Worm (Caenorhabditis elegans) whole organism, L4/young adult: ENCODE results near the gene npr-12.
A peak's percentile ranks its signal among the peaks of the same experiment; 100 is the strongest.

ENCODE experiments used
- W03F9.2 ChIP-seq: fragments of 150-350 bp; optimal IDR thresholded peaks from 2 replicates; lab custom pipeline; 2014; ENCODE audit warnings: missing biosample characterization, missing genetic modification characterization
- dao-5 ChIP-seq: sonication (generic microtip); optimal IDR thresholded peaks from 2 replicates; lab custom pipeline; 2016; ENCODE audit warnings: missing genotype, missing genetic modification characterization, moderate library complexity, missing compliant biosample characterization
- him-1 ChIP-seq: sonication (generic microtip); optimal IDR thresholded peaks from 2 replicates; lab custom pipeline; 2016; ENCODE audit warnings: missing genotype, missing genetic modification reagents, missing genetic modification characterization, missing compliant biosample characterization

Gene npr-12

ce11 chrIV:6909863-6910733 lies 27.4 kb downstream of the npr-12 start, which contains the start of the genes rpn-1 and ribo-1:
Gene rpn-1 (minus strand): TSS chrIV:6909913.
Gene ribo-1 (plus strand): TSS chrIV:6910683.
- TF ChIP-seq W03F9.2 (tag; lab: Kevin White, UChicago) = peak; percentile 60
- TF ChIP-seq him-1 = no peak
- no peak for TF ChIP-seq dao-5

- TF ChIP-seq W03F9.2 (tag; lab: Kevin White, UChicago) (no peak), dao-5 (no peak), him-1 (no peak)
Observed at ce11 chrIV:6907487-6907886, 30.0 kb downstream of the npr-12 start.

- TF ChIP-seq him-1 (no peak), W03F9.2 (tag; lab: Kevin White, UChicago) (no peak), dao-5 (no peak)
Observed at ce11 chrIV:6905947-6906489, 31.4 kb downstream of the npr-12 start, which contains the start of the genes T22D1.17 and T22D1.8. Gene T22D1.17 (plus strand): TSS chrIV:6905997. Gene T22D1.8 (minus strand): TSS chrIV:6906348.

ce11 chrIV:6905428-6905827 lies 32.0 kb downstream of the npr-12 start:
- TF ChIP-seq dao-5 (no peak), him-1 (no peak), W03F9.2 (tag; lab: Kevin White, UChicago) (no peak)

ce11 chrIV:6904606-6905005 lies 32.8 kb downstream of the npr-12 start:
- no peak for TF ChIP-seq dao-5
- no peak for TF ChIP-seq him-1
- no peak for TF ChIP-seq W03F9.2 (tag; lab: Kevin White, UChicago)

- TF ChIP-seq dao-5 (no peak), W03F9.2 (tag; lab: Kevin White, UChicago) (no peak), him-1 (no peak)
Observed at ce11 chrIV:6903575-6903974, 33.9 kb downstream of the npr-12 start, which contains the start of gene T22D1.5. Gene T22D1.5 (plus strand): TSS chrIV:6903950.

- no peak for TF ChIP-seq dao-5
Observed at ce11 chrIV:6887601-6888099, 49.8 kb downstream of the npr-12 start, which contains the start of the genes T05A12.3 and T05A12.4. Gene T05A12.3 (minus strand): TSS chrIV:6887651. Gene T05A12.4 (plus strand): TSS chrIV:6887948.

ce11 chrIV:6883342-6883741 lies 54.1 kb downstream of the npr-12 start, which contains the start of gene tre-2:
Gene tre-2 (minus strand): TSS chrIV:6883442.
- TF ChIP-seq dao-5 (no peak), W03F9.2 (tag; lab: Kevin White, UChicago) (no peak), him-1 (no peak)

ce11 chrIV:6881183-6881582 lies 56.3 kb downstream of the npr-12 start:
- no peak for TF ChIP-seq dao-5
- peak; percentile 13 for TF ChIP-seq him-1

- TF ChIP-seq him-1 (no peak), W03F9.2 (tag; lab: Kevin White, UChicago) (peak; percentile 23)
Observed at ce11 chrIV:6880415-6880814, 57.0 kb downstream of the npr-12 start.

ce11 chrIV:6879666-6880210 lies 57.7 kb downstream of the npr-12 start:
- TF ChIP-seq W03F9.2 (tag; lab: Kevin White, UChicago) (no peak), him-1 (no peak), dao-5 (no peak)
